Worm (Caenorhabditis elegans): ENCODE measurements around the gene eef-1B.1.

The eef-1B.1 gene

DNA sequence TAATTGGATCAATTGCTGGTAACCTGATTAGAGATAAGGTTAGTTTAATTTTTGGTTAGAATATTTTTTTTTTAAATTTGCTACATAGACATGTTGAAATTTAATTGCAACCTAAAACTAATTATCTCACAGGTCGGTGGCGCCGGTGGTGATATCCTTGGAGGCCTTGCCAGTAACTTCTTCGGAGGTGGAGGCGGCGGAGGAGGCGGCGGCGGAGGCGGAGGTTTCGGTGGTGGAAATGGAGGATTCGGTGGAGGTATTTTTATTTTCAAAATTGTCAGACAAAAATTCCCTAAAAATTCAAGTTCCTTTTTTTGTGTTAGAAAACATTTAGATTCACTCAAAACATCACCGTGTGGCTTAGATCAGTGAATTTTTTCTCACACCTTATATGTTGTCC lies 8.0 kb upstream of the eef-1B.1 start:
- TF ChIP-seq syd-9 (tag; optimal IDR thresholded peaks at IDR 0.05) = no peak

DNA sequence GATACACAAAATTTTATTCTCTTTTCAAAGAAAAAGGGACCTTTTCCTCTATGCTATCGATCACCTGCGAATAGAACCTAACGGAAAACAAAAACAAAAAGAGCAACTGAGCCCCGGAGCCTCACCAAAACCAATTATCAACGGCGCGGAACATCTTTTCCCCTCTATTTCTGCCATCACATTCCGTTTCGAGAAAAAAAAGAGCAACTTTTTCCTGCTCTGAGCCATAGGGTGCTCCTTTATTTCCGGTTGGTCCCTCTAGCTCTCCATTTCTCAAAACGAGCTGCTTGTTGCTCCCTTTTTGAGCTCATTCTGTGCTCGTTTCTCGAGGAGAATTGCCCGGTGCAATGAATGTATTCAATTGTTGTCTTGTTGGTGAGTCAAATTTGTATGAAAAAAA lies 6.5 kb upstream of the eef-1B.1 start, which contains the start of gene clp-1:
Gene clp-1, plus strand, starts transcription at position 301 of the 400 bp plus-strand sequence.
- TF ChIP-seq ceh-2 (tag; optimal IDR thresholded peaks at IDR 0.05) (no peak), pag-3 (tag; optimal IDR thresholded peaks at IDR 0.05; ENCODE audit: borderline replicate concordance) (no peak), ceh-31 (tag; optimal IDR thresholded peaks at IDR 0.05) (no peak), hlh-15 (tag; optimal IDR thresholded peaks at IDR 0.05) (no peak), ceh-14 (tag; optimal IDR thresholded peaks at IDR 0.05) (no peak), zip-5 (tag; optimal IDR thresholded peaks at IDR 0.05) (no peak), madf-2 (tag; optimal IDR thresholded peaks at IDR 0.05) (no peak), lin-11 (tag; optimal IDR thresholded peaks at IDR 0.05) (no peak), ztf-16 (tag; optimal IDR thresholded peaks at IDR 0.05) (no peak), pha-4 (tag; optimal IDR thresholded peaks at IDR 0.05) (no peak), fkh-10 (GFP tag; optimal IDR thresholded peaks at IDR 0.05) (no peak), ceh-24 (tag; optimal IDR thresholded peaks at IDR 0.05) (no peak), che-1 (tag; optimal IDR thresholded peaks at IDR 0.05) (no peak), unc-86 (tag; optimal IDR thresholded peaks at IDR 0.05) (no peak), ceh-9 (tag; optimal IDR thresholded peaks at IDR 0.05) (no peak), unc-42 (tag; optimal IDR thresholded peaks at IDR 0.05) (no peak), gmeb-2 (tag; optimal IDR thresholded peaks at IDR 0.05) (no peak), pha-2 (tag; optimal IDR thresholded peaks at IDR 0.05) (no peak)

DNA sequence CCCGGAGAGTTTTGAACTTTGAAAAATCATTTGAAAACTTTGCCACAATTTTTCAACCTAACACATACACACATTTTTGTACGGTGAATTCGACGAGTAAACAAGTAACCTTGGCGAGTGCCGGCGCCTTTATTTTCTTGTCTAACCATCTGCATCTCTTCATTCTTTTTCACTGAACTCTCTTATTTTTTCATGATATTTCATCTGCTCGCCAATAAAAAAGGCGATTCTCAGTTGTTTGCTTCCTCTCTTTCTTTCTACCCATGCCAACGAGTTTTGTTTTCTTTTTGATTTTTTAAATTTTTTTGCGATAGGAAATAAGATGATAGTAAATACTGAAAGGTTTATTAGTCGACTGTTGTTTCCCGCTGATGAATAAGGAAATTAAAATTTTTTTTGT lies 5.5 kb upstream of the eef-1B.1 start:
- TF ChIP-seq ceh-6 (GFP tag; optimal IDR thresholded peaks at IDR 0.05) = no peak
- TF ChIP-seq ahr-1 (tag; optimal IDR thresholded peaks at IDR 0.05) = no peak
- TF ChIP-seq nfya-1 (tag; optimal IDR thresholded peaks at IDR 0.05) = no peak
- no peak for TF ChIP-seq tbx-7 (tag; optimal IDR thresholded peaks at IDR 0.05)
- TF ChIP-seq ceh-22 (tag; optimal IDR thresholded peaks at IDR 0.05) = no peak
- TF ChIP-seq ceh-2 (tag; optimal IDR thresholded peaks at IDR 0.05) = no peak
- TF ChIP-seq ceh-24 (tag; optimal IDR thresholded peaks at IDR 0.05) = no peak
- no peak for TF ChIP-seq dmd-4 (tag; optimal IDR thresholded peaks at IDR 0.05; ENCODE audit: borderline replicate concordance)
- no peak for TF ChIP-seq pax-1 (tag; optimal IDR thresholded peaks at IDR 0.05)
- TF ChIP-seq hlh-6 (tag; optimal IDR thresholded peaks at IDR 0.05) = no peak
- TF ChIP-seq che-1 (tag; optimal IDR thresholded peaks at IDR 0.05) = no peak
- no peak for TF ChIP-seq sdc-2 (tag; optimal IDR thresholded peaks at IDR 0.05)
- no peak for TF ChIP-seq ref-2 (tag; optimal IDR thresholded peaks at IDR 0.05)
- TF ChIP-seq pha-2 (tag; optimal IDR thresholded peaks at IDR 0.05) = no peak
- TF ChIP-seq pha-4 (tag; optimal IDR thresholded peaks at IDR 0.05) = no peak
- no peak for TF ChIP-seq tbx-2 (tag; optimal IDR thresholded peaks at IDR 0.05)

DNA sequence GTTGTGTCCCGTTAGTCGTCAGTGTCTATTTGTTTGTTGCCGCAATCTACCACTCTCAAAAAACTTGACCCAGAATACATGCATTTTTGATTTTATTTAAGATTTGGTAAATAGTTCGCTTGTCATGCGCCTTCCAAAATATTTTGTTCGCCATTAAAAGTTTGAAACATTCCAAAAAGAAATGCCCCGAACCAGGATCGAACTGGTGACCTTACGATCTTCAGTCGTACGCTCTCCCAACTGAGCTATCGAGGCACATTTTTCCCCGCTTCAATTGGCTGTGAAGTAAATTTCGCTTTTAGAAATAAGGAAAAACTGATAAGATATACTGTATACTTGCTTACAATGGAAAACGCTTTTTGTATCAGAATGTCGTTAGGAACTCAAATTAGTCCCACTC lies 5.1 kb upstream of the eef-1B.1 start:
- TF ChIP-seq K09A11.1 (tag; optimal IDR thresholded peaks at IDR 0.05; ENCODE audit: insufficient read depth) (no peak), unc-86 (tag; optimal IDR thresholded peaks at IDR 0.05) (no peak), elt-4 (tag; optimal IDR thresholded peaks at IDR 0.05) (no peak), ceh-34 (tag; optimal IDR thresholded peaks at IDR 0.05) (no peak), fax-1 (tag; optimal IDR thresholded peaks at IDR 0.05) (no peak), ceh-30 (tag; optimal IDR thresholded peaks at IDR 0.05) (no peak), rnt-1 (tag; optimal IDR thresholded peaks at IDR 0.05) (no peak), ceh-18 (tag; optimal IDR thresholded peaks at IDR 0.05) (no peak)

DNA sequence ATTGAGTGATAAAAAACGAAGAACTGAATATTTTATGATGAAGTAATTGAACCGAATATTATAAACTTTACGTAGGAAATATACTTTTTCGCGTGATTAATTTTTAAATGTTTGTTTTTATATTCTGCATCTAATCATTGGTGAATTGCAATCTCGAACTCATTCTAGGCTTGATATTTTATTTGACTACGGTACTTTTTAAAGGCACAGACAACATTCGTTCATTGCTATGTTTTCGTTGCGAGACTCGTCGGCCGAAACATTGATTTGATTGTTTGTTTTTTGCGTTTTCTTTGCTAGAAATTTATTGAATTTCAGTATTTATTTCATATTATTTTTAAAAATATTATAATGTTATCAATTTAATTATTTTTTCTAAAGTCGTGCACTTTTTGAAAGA lies 4.6 kb upstream of the eef-1B.1 start, which contains the start of gene C06G4.4:
Gene C06G4.4, minus strand, starts transcription at position 36 of the 400 bp plus-strand sequence.
- TF ChIP-seq nfya-1 (tag; optimal IDR thresholded peaks at IDR 0.05) (no peak), ceh-24 (tag; optimal IDR thresholded peaks at IDR 0.05) (no peak), nhr-232 (tag; optimal IDR thresholded peaks at IDR 0.05) (no peak), ets-4 (tag; optimal IDR thresholded peaks at IDR 0.05) (no peak), pha-4 (tag; optimal IDR thresholded peaks at IDR 0.05) (no peak), ztf-16 (tag; optimal IDR thresholded peaks at IDR 0.05) (no peak), zip-5 (tag; optimal IDR thresholded peaks at IDR 0.05) (no peak), pat-9 (tag; optimal IDR thresholded peaks at IDR 0.05) (no peak), elt-4 (tag; optimal IDR thresholded peaks at IDR 0.05) (no peak), ceh-6 (GFP tag; optimal IDR thresholded peaks at IDR 0.05) (no peak), unc-3 (GFP tag; conservative IDR thresholded peaks at IDR 0.05) (no peak), unc-3 (tag; optimal IDR thresholded peaks at IDR 0.05) (no peak), fkh-10 (GFP tag; optimal IDR thresholded peaks at IDR 0.05) (no peak), K09A11.1 (tag; optimal IDR thresholded peaks at IDR 0.05; ENCODE audit: insufficient read depth) (no peak), hlh-30 (tag; optimal IDR thresholded peaks at IDR 0.05; ENCODE audit: insufficient read depth) (no peak), rnt-1 (tag; optimal IDR thresholded peaks at IDR 0.05) (no peak), hlh-15 (tag; optimal IDR thresholded peaks at IDR 0.05) (no peak), pax-1 (tag; optimal IDR thresholded peaks at IDR 0.05) (no peak), hlh-8 (tag; optimal IDR thresholded peaks at IDR 0.05) (no peak), mec-3 (tag; optimal IDR thresholded peaks at IDR 0.05; ENCODE audit: borderline replicate concordance) (no peak)

All from whole organism, late embryonic.